Worm (Caenorhabditis elegans): ENCODE results near the gene sfxn-5.

Gene sfxn-5

ce11 chrII:8071801-8072544 is 32.9 kb downstream of the sfxn-5 start (continued):
- TF ChIP-seq irx-1 (tag; optimal IDR thresholded peaks at IDR 0.05), result peak; percentile 38
- no peak for TF ChIP-seq lin-13 (GFP tag; optimal IDR thresholded peaks at IDR 0.05)
- TF ChIP-seq sox-4 (tag; optimal IDR thresholded peaks at IDR 0.05), result no peak
- no peak for TF ChIP-seq ceh-90 (tag; optimal IDR thresholded peaks at IDR 0.05)
- TF ChIP-seq pax-3 (tag; optimal IDR thresholded peaks at IDR 0.05), result peak; percentile 13
- TF ChIP-seq xbp-1 (tag; optimal IDR thresholded peaks at IDR 0.05), result peak; percentile 53
- no peak for TF ChIP-seq unc-98 (GFP tag; IDR thresholded peaks at IDR 0.05)
- TF ChIP-seq nhr-19 (GFP tag; conservative IDR thresholded peaks at IDR 0.05), result peak; percentile 81

ce11 chrII:8071012-8071625 is 33.7 kb downstream of the sfxn-5 start:
- TF ChIP-seq ceh-88 (GFP tag; IDR thresholded peaks at IDR 0.05), result no peak
- peak; percentile 13 for TF ChIP-seq tbx-2 (tag; optimal IDR thresholded peaks at IDR 0.05)
- TF ChIP-seq nhr-71 (tag; optimal IDR thresholded peaks at IDR 0.05), result peak; percentile 37
- peak; percentile 92 for TF ChIP-seq blmp-1 (tag; optimal IDR thresholded peaks at IDR 0.05)
- TF ChIP-seq elt-3 (tag; optimal IDR thresholded peaks at IDR 0.05), result peak in 5 of 6 experiments; percentile 18 to 66 (median 33)
- TF ChIP-seq snu-23 (GFP tag; optimal IDR thresholded peaks at IDR 0.05), result peak; percentile 3
- TF ChIP-seq lin-14 (GFP tag; optimal IDR thresholded peaks at IDR 0.05), result peak; percentile 46
- TF ChIP-seq elt-2 (tag; optimal IDR thresholded peaks at IDR 0.05), result peak; percentile 66
- 0 out of 2 replicates have a peak, but pooled peaks have one; percentile 18 for TF ChIP-seq grh-1 (GFP tag; IDR thresholded peaks at IDR 0.05)
- peak; percentile 86 for TF ChIP-seq nhr-85 (tag)
- no peak for TF ChIP-seq ztf-4 (tag; optimal IDR thresholded peaks at IDR 0.05)
- no peak for TF ChIP-seq lin-13 (GFP tag; optimal IDR thresholded peaks at IDR 0.05)
- TF ChIP-seq nhr-20 (tag; optimal IDR thresholded peaks at IDR 0.05), result peak; percentile 37

ce11 chrII:8065985-8066384 is 38.9 kb downstream of the sfxn-5 start, which contains the start of gene pdha-1:
pdha-1 (plus strand) TSS chrII:8066285.
- TF ChIP-seq zip-4 (GFP tag; optimal IDR thresholded peaks at IDR 0.05), result no peak
- TF ChIP-seq jun-1 (tag; optimal IDR thresholded peaks at IDR 0.05), result no peak
- TF ChIP-seq lin-15B (tag; optimal IDR thresholded peaks at IDR 0.05), result no peak
- TF ChIP-seq efl-3 (GFP tag; optimal IDR thresholded peaks at IDR 0.05), result no peak
- TF ChIP-seq nhr-28 (tag; optimal IDR thresholded peaks at IDR 0.05), result no peak
- TF ChIP-seq isw-1 (GFP tag; IDR thresholded peaks at IDR 0.05), result no peak
- TF ChIP-seq mef-2 (tag; optimal IDR thresholded peaks at IDR 0.05), result no peak
- TF ChIP-seq hpl-2 (GFP tag; optimal IDR thresholded peaks at IDR 0.05), result no peak
- TF ChIP-seq pqm-1 (tag; optimal IDR thresholded peaks at IDR 0.05), result no peak

ce11 chrII:8062334-8062791 is 42.5 kb downstream of the sfxn-5 start, which contains the start of gene ufd-2:
ufd-2 (plus strand) TSS chrII:8062741.
- TF ChIP-seq nhr-20 (tag; optimal IDR thresholded peaks at IDR 0.05), result peak; percentile 70
- peak; percentile 55 for TF ChIP-seq swsn-7 (tag; optimal IDR thresholded peaks at IDR 0.05)
- no peak for TF ChIP-seq ceh-8 (GFP tag; optimal IDR thresholded peaks at IDR 0.05)
- TF ChIP-seq unc-62 (GFP tag; optimal IDR thresholded peaks at IDR 0.05), result no peak
- TF ChIP-seq zag-1 (tag; optimal IDR thresholded peaks at IDR 0.05), result peak; percentile 5
- peak; percentile 55 for TF ChIP-seq blmp-1 (tag; optimal IDR thresholded peaks at IDR 0.05)
- peak; percentile 90 for TF ChIP-seq lin-15B (tag; optimal IDR thresholded peaks at IDR 0.05)
- TF ChIP-seq unc-30 (tag; optimal IDR thresholded peaks at IDR 0.05), result no peak
- no peak for TF ChIP-seq ceh-88 (GFP tag; IDR thresholded peaks at IDR 0.05)
- TF ChIP-seq sup-37 (GFP tag; optimal IDR thresholded peaks at IDR 0.05), result no peak
- TF ChIP-seq elt-3 (tag; optimal IDR thresholded peaks at IDR 0.05), result no peak
- TF ChIP-seq nhr-28 (tag; optimal IDR thresholded peaks at IDR 0.05), result no peak
- no peak for TF ChIP-seq efl-3 (GFP tag; optimal IDR thresholded peaks at IDR 0.05)
- TF ChIP-seq nhr-237 (tag; optimal IDR thresholded peaks at IDR 0.05), result peak; percentile 4
- TF ChIP-seq F16B12.6 (tag; optimal IDR thresholded peaks at IDR 0.05), result peak; percentile 66
- TF ChIP-seq fkh-10 (GFP tag; optimal IDR thresholded peaks at IDR 0.05), result peak; percentile 16
- peak; percentile 53 for TF ChIP-seq elt-2 (tag; optimal IDR thresholded peaks at IDR 0.05)
- peak; percentile 23 for TF ChIP-seq tlp-1 (tag; optimal IDR thresholded peaks at IDR 0.05)
- no peak for TF ChIP-seq alr-1 (tag; optimal IDR thresholded peaks at IDR 0.05; ENCODE audit: borderline replicate concordance)
- peak; percentile 86 for TF ChIP-seq rnt-1 (tag; optimal IDR thresholded peaks at IDR 0.05)
- TF ChIP-seq unc-98 (GFP tag; IDR thresholded peaks at IDR 0.05), result no peak
- peak in 1 of 2 experiments; percentile 35 for TF ChIP-seq mdl-1 (tag; optimal IDR thresholded peaks at IDR 0.05)
- no peak for TF ChIP-seq irx-1 (tag; optimal IDR thresholded peaks at IDR 0.05)
- peak; percentile 54 for TF ChIP-seq xbp-1 (tag; optimal IDR thresholded peaks at IDR 0.05)
- TF ChIP-seq snu-23 (GFP tag; optimal IDR thresholded peaks at IDR 0.05), result peak; percentile 65
- TF ChIP-seq dsc-1 (tag; optimal IDR thresholded peaks at IDR 0.05), result peak; percentile 30
- TF ChIP-seq nhr-90 (tag; optimal IDR thresholded peaks at IDR 0.05; ENCODE audit: poor library complexity), result peak; percentile 60

Data from whole organism, L1 larva.